Fruit fly (Drosophila melanogaster): ENCODE data around the gene fbl.

- TF ChIP-seq usp (GFP tag; optimal IDR thresholded peaks at IDR 0.05) (no peak), EcR (GFP tag; optimal IDR thresholded peaks at IDR 0.05) (no peak), psq (optimal IDR thresholded peaks at IDR 0.05) (no peak)
Observed at dm6 chr3L:20427449-20427848, 43.2 kb downstream of the fbl start, which contains the start of gene CG5274.

Measured in whole organism.